Worm (Caenorhabditis elegans): ENCODE measurements around the gene slc-17.4.

DNA sequence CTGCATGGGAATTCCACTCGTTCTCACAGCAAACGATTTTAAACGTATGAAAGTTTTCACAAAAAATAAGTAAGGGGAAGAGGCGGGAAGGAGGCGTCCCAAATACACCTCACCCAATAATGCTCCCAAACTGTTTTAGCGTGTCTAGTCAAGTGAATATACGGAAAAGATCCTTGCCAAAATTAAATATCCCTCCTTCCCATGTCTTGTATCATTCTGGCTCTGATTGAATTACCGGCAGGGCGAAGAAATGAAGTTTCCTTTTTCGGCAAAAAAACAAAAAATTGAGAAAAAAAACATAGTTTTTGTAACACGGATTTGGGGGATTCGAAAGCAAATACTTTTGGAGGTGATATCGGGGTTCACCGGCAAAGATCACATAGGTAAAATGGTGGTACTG is 52.6 kb downstream of the slc-17.4 start:
- TF ChIP-seq R02D3.7 (tag; optimal IDR thresholded peaks at IDR 0.05) (no peak), nhr-237 (tag; optimal IDR thresholded peaks at IDR 0.05) (no peak), aly-2 (tag; optimal IDR thresholded peaks at IDR 0.05) (no peak), sea-2 (GFP tag; optimal IDR thresholded peaks at IDR 0.05) (no peak), jun-1 (tag; optimal IDR thresholded peaks at IDR 0.05) (no peak), elt-3 (tag; optimal IDR thresholded peaks at IDR 0.05) (no peak), snpc-4 (tag; optimal IDR thresholded peaks at IDR 0.05) (no peak), egl-27 (tag; optimal IDR thresholded peaks at IDR 0.05) (no peak), unc-62 (GFP tag; optimal IDR thresholded peaks at IDR 0.05) (no peak), ceh-28 (tag; optimal IDR thresholded peaks at IDR 0.05) (no peak)
